Worm (Caenorhabditis elegans) whole organism, late embryonic: ENCODE results near the gene srh-142.

ENCODE experiments used
- C08G9.2 ChIP-seq: sonication (generic microtip); optimal IDR thresholded peaks from 2 replicates; lab custom pipeline; 2016; ENCODE audit warnings: mild to moderate bottlenecking, missing genetic modification characterization, moderate library complexity, missing compliant biosample characterization
- C38D4.7 ChIP-seq: fragments of 200-800 bp; sonication (Bioruptor generic); optimal IDR thresholded peaks from 2 replicates; lab custom pipeline; 2018; ENCODE audit warnings: mild to moderate bottlenecking, missing genetic modification characterization, moderate library complexity, missing compliant biosample characterization
- T23F11.4 ChIP-seq: fragments of 200-800 bp; sonication (Bioruptor generic); optimal IDR thresholded peaks from 2 replicates; lab custom pipeline; 2018; ENCODE audit warnings: mild to moderate bottlenecking, missing genetic modification characterization, missing compliant biosample characterization
- Y22D7AL.16 ChIP-seq: sonication (generic microtip); optimal IDR thresholded peaks from 2 replicates; lab custom pipeline; 2016; ENCODE audit warnings: missing genetic modification characterization, missing compliant biosample characterization
- ahr-1 ChIP-seq: sonication (generic microtip); optimal IDR thresholded peaks from 2 replicates; lab custom pipeline; 2016; ENCODE audit warnings: missing genetic modification characterization, missing compliant biosample characterization
- ceh-18 ChIP-seq: sonication (generic microtip); optimal IDR thresholded peaks from 2 replicates; lab custom pipeline; 2016; ENCODE audit warnings: missing genetic modification characterization, missing compliant biosample characterization
- ceh-19 ChIP-seq: fragments of 200-800 bp; sonication (Bioruptor generic); optimal IDR thresholded peaks from 2 replicates; lab custom pipeline; 2018; ENCODE audit warnings: mild to moderate bottlenecking, missing genetic modification characterization, missing compliant biosample characterization
- ceh-2 ChIP-seq: sonication (generic microtip); optimal IDR thresholded peaks from 2 replicates; lab custom pipeline; 2016; ENCODE audit warnings: missing genotype, missing genetic modification characterization, missing compliant biosample characterization
- ceh-22 ChIP-seq: sonication (generic microtip); optimal IDR thresholded peaks from 2 replicates; lab custom pipeline; 2017; ENCODE audit warnings: missing biosample characterization, missing genetic modification characterization
- ceh-31 ChIP-seq: sonication (generic microtip); optimal IDR thresholded peaks from 2 replicates; lab custom pipeline; 2016; ENCODE audit warnings: missing genetic modification characterization, missing compliant biosample characterization
- ceh-34 ChIP-seq: sonication (generic microtip); optimal IDR thresholded peaks from 2 replicates; lab custom pipeline; 2016; ENCODE audit warnings: mild to moderate bottlenecking, missing genetic modification characterization, missing compliant biosample characterization
- ceh-45 ChIP-seq: fragments of 200-800 bp; sonication (Bioruptor generic); IDR thresholded peaks from 2 replicates; pipeline ENCODE4 v1.3.6; 2022; ENCODE audit warnings: missing genetic modification reagents, missing genetic modification characterization, missing compliant biosample characterization
- ceh-48 ChIP-seq: sonication (generic microtip); optimal IDR thresholded peaks from 2 replicates; lab custom pipeline; 2016; ENCODE audit warnings: missing genetic modification characterization, inconsistent platforms, missing compliant biosample characterization
- ceh-6 ChIP-seq: fragments of 200-800 bp; sonication (Bioruptor generic); optimal IDR thresholded peaks from 2 replicates; lab custom pipeline; 2018; ENCODE audit warnings: mild to moderate bottlenecking, missing genetic modification characterization, missing compliant biosample characterization
- ceh-9 ChIP-seq: sonication (generic microtip); optimal IDR thresholded peaks from 2 replicates; lab custom pipeline; 2016; ENCODE audit warnings: mild to moderate bottlenecking, missing genetic modification characterization, inconsistent platforms, missing compliant biosample characterization
- dmd-4 ChIP-seq: sonication (generic microtip); optimal IDR thresholded peaks from 2 replicates; lab custom pipeline; 2016; ENCODE audit warnings: borderline replicate concordance, missing genetic modification characterization, missing compliant biosample characterization
- elt-4 ChIP-seq: sonication (generic microtip); optimal IDR thresholded peaks from 2 replicates; lab custom pipeline; 2016; ENCODE audit warnings: missing genetic modification characterization, missing compliant biosample characterization
- eyg-1 ChIP-seq: sonication (generic microtip); optimal IDR thresholded peaks from 2 replicates; lab custom pipeline; 2016; ENCODE audit warnings: missing genotype, missing genetic modification characterization, missing compliant biosample characterization
- fax-1 ChIP-seq: sonication (generic microtip); optimal IDR thresholded peaks from 2 replicates; lab custom pipeline; 2016; ENCODE audit warnings: missing genotype, missing genetic modification characterization, missing compliant biosample characterization
- fkh-10 ChIP-seq: fragments of 150-350 bp; optimal IDR thresholded peaks from 2 replicates; lab custom pipeline; 2014; ENCODE audit warnings: missing biosample characterization, missing genetic modification reagents, missing genetic modification characterization
- fkh-6 ChIP-seq: sonication (generic microtip); optimal IDR thresholded peaks from 2 replicates; lab custom pipeline; 2016; ENCODE audit warnings: missing genetic modification characterization, missing compliant biosample characterization
- hlh-15 ChIP-seq: sonication (generic microtip); optimal IDR thresholded peaks from 2 replicates; lab custom pipeline; 2016; ENCODE audit warnings: missing genetic modification characterization, missing compliant biosample characterization
- hlh-30 ChIP-seq: sonication (generic microtip); optimal IDR thresholded peaks from 2 replicates; lab custom pipeline; 2017; ENCODE audit warnings: antibody characterized with exemption, missing genetic modification characterization, missing compliant biosample characterization; ENCODE audit not compliant: insufficient read depth
- hlh-6 ChIP-seq: sonication (generic microtip); optimal IDR thresholded peaks from 2 replicates; lab custom pipeline; 2016; ENCODE audit warnings: missing genotype, missing genetic modification characterization, missing compliant biosample characterization
- lin-11 ChIP-seq: fragments of 200-800 bp; sonication (Bioruptor generic); optimal IDR thresholded peaks from 2 replicates; lab custom pipeline; 2018; ENCODE audit warnings: mild to moderate bottlenecking, missing genetic modification characterization, missing compliant biosample characterization
- madf-2 ChIP-seq: sonication (generic microtip); optimal IDR thresholded peaks from 2 replicates; lab custom pipeline; 2017; ENCODE audit warnings: missing genetic modification characterization, missing compliant biosample characterization
- nhr-11 ChIP-seq: fragments of 150-350 bp; optimal IDR thresholded peaks from 2 replicates; lab custom pipeline; 2014; ENCODE audit warnings: missing biosample characterization, missing genetic modification characterization
- nhr-232 ChIP-seq: sonication (generic microtip); optimal IDR thresholded peaks from 2 replicates; lab custom pipeline; 2016; ENCODE audit warnings: missing genetic modification characterization, missing compliant biosample characterization
- pag-3 ChIP-seq: sonication (generic microtip); optimal IDR thresholded peaks from 2 replicates; lab custom pipeline; 2016; ENCODE audit warnings: missing compliant biosample characterization, missing genetic modification characterization, borderline replicate concordance
- pax-1 ChIP-seq: fragments of 150-350 bp; optimal IDR thresholded peaks from 2 replicates; lab custom pipeline; 2014; ENCODE audit warnings: missing biosample characterization, missing genetic modification characterization
- pha-2 ChIP-seq: sonication (generic microtip); optimal IDR thresholded peaks from 2 replicates; lab custom pipeline; 2017; ENCODE audit warnings: mild to moderate bottlenecking, missing genetic modification characterization, missing compliant biosample characterization
- pha-4 ChIP-seq: fragments of 150-350 bp; optimal IDR thresholded peaks from 2 replicates; lab custom pipeline; 2018; ENCODE audit warnings: missing biosample characterization, missing genetic modification reagents, missing genetic modification characterization
- pros-1 ChIP-seq: fragments of 150-350 bp; optimal IDR thresholded peaks from 2 replicates; lab custom pipeline; 2014; ENCODE audit warnings: missing biosample characterization, missing genetic modification reagents, missing genetic modification characterization
- sdc-2 ChIP-seq: sonication (generic microtip); optimal IDR thresholded peaks from 2 replicates; lab custom pipeline; 2016; ENCODE audit warnings: missing genotype, missing genetic modification characterization, missing compliant biosample characterization
- sox-4 ChIP-seq: sonication (generic microtip); optimal IDR thresholded peaks from 2 replicates; lab custom pipeline; 2017; ENCODE audit warnings: mild to moderate bottlenecking, missing genetic modification characterization, inconsistent platforms, missing compliant biosample characterization
- syd-9 ChIP-seq: sonication (generic microtip); optimal IDR thresholded peaks from 2 replicates; lab custom pipeline; 2016; ENCODE audit warnings: mild to moderate bottlenecking, missing genetic modification characterization, moderate library complexity, missing compliant biosample characterization
- unc-3 ChIP-seq, 2 experiments: fragments of 200-800 bp in 1 of 2; sonication (Bioruptor generic) in 1 of 2; sonication (generic microtip) in 1 of 2; conservative IDR thresholded peaks in 1 of 2; optimal IDR thresholded peaks in 1 of 2; 2 replicates each; pipeline versions ENCODE4 v1.3.6 to Lab custom; 2016 to 2022; ENCODE audit warnings: missing compliant biosample characterization in 2 of 2, missing genetic modification characterization in 2 of 2, missing genetic modification reagents in 1 of 2
- unc-42 ChIP-seq: sonication (generic microtip); optimal IDR thresholded peaks from 2 replicates; lab custom pipeline; 2016; ENCODE audit warnings: missing genotype, missing genetic modification characterization, missing compliant biosample characterization
- unc-55 ChIP-seq: sonication (generic microtip); optimal IDR thresholded peaks from 2 replicates; lab custom pipeline; 2017; ENCODE audit warnings: missing biosample characterization, missing genetic modification reagents, missing genetic modification characterization
- unc-86 ChIP-seq: sonication (generic microtip); optimal IDR thresholded peaks from 2 replicates; lab custom pipeline; 2016; ENCODE audit warnings: missing genetic modification characterization, missing compliant biosample characterization
- ztf-16 ChIP-seq: sonication (generic microtip); optimal IDR thresholded peaks from 2 replicates; lab custom pipeline; 2017; ENCODE audit warnings: missing genetic modification characterization, missing compliant biosample characterization

The srh-142 gene

DNA sequence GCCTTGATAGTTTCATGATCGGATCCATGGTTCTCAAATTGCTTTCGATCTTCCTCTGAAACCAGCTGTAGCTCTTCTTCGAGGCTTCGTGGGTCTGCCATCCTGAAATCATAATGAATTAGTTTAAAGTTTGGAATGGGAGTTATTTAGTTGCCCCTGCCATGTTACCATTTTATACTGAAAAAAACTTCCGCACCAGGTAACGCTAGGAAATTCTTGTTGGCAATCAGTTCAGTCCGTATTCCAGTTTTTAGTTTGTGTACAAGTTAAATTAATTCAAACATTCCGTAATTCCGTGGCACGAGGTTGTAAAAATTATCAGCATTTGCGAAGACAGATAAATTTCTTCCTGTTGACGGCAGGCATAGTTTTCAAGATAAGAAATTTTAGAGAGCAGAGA, 26.7 kb upstream of the srh-142 start, which contains the start of gene Y32B12A.5:
TSS of gene Y32B12A.5 (minus strand) at position 101 of the 400 bp plus-strand sequence.
- TF ChIP-seq madf-2 (tag; lab: Kevin White, UChicago): no peak
- TF ChIP-seq pha-2: no peak
- TF ChIP-seq nhr-11 (tag; lab: Kevin White, UChicago): no peak

DNA sequence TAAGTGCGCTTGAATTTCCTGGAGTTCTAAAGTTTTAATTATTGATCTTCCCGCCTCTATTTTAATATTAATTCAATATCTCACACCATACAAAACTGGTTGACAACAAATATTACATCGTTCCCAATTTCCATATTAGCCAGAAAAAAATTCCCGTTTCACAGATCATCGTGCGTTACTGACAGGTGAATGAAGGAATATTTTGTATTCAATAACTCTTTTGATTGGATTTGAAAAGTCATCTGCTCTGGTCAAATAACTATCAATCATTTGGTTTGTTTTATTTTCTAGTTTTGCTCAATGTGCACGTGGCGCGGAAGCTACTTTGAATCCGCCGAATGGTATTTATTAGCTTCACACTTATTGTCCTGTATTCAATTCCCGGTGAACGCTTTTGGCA, 22.9 kb upstream of the srh-142 start, which contains the start of gene srh-139:
TSS of gene srh-139 (plus strand) at position 301 of the 400 bp plus-strand sequence.
- TF ChIP-seq eyg-1: no peak
- no peak for TF ChIP-seq ceh-45 (GFP tag; lab: Robert Waterston, UW)
- TF ChIP-seq C38D4.7 (GFP tag; lab: Kevin White, UChicago): no peak
- no peak for TF ChIP-seq ceh-9
- TF ChIP-seq unc-42 (tag; lab: Kevin White, UChicago): no peak
- no peak for TF ChIP-seq ceh-34 (tag; lab: Kevin White, UChicago)
- TF ChIP-seq unc-86 (tag; lab: Kevin White, UChicago): no peak
- TF ChIP-seq lin-11 (tag; lab: Kevin White, UChicago): no peak

DNA sequence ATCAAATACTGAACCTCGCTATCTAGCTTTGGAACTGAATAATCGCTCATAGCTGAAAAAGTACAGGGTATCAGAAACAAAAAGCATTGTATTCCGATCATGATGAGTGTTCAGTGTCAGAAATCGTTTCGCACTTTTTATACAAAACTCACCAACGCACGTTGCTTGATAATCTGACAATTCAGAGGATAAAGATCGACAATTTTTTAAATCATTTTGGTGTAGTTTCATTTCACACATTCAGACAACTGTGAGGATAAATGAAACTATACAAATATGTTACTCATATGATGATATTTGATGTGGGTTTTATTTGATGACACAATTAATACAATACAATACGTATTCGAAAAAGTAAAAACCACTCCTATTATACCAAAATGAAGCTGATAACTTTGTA, 22.3 kb upstream of the srh-142 start, which contains the start of gene F57E7.2:
TSS of gene F57E7.2 (minus strand) at position 101 of the 400 bp plus-strand sequence.
- TF ChIP-seq pag-3 (no peak), syd-9 (no peak), sox-4 (tag; lab: Kevin White, UChicago) (no peak), hlh-30 (no peak), ahr-1 (tag; lab: Kevin White, UChicago) (no peak), unc-55 (GFP tag; lab: Kevin White, UChicago) (no peak), sdc-2 (tag; lab: Kevin White, UChicago) (no peak), ztf-16 (no peak), ceh-31 (tag; lab: Kevin White, UChicago) (no peak), ceh-2 (no peak), pax-1 (no peak), dmd-4 (tag; lab: Kevin White, UChicago) (no peak), elt-4 (tag; lab: Kevin White, UChicago) (no peak), unc-42 (tag; lab: Kevin White, UChicago) (no peak), nhr-232 (no peak), ceh-6 (GFP tag; lab: Kevin White, UChicago) (no peak), hlh-6 (tag; lab: Kevin White, UChicago) (no peak), fax-1 (tag; lab: Kevin White, UChicago) (no peak), fkh-6 (no peak)

DNA sequence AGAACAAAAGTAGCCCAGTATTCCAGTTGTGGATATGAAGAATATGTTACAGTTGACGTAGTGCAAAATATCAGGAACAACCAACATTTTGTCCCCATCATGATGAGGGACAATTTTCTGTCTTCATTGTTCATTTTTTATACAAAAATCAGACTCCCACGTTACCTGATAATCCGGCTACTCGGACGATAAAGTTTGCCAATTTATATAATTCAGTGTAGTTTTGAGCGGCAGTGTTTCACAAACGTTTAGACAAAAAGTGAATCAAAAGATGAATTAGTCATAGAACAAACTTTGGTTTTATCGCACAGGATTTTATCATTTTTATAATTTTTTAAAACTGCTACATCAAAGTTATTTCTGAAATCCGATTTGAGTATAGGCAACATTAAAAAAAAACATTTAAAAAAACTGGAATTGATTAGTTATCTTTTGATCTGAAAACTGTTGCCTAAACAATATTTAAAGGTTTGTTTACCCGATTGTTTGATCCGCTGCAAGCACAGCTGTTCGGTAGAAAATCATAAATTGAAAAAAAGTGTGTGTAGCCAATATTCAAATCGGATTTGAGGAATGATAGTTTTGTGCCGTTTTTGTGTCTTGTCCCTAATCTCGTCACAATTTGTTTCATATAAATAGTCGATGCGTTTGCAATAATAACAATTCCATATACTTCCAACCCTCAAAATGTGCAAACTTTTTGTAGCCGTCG, 20.3 kb upstream of the srh-142 start, which contains the start of the genes F57E7.4 and spig-6:
TSS of gene F57E7.4 (minus strand) at position 101 of the 712 bp plus-strand sequence.
TSS of gene spig-6 (plus strand) at position 662 of the 712 bp plus-strand sequence.
- TF ChIP-seq nhr-232 (no peak), ceh-19 (GFP tag; lab: Kevin White, UChicago) (no peak)

DNA sequence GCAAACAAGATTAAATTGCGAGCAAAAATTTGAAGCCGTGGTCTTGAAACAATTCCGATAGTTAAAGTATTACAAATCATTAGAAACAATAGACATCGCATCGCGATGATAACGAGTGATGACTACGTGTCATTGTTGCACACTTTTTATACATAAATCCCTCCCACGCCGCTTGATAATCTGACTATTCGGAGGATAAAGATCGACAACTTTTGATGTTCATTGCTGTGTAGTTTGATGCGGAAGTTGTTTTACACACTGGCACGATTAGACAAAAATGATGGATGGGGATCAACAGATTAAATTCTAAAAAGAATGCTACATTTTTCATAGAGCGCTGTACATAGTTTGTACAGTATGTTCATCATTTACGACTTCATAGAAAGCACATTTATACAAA, 18.5 kb upstream of the srh-142 start, which contains the start of gene T08G3.11:
TSS of gene T08G3.11 (minus strand) at position 101 of the 400 bp plus-strand sequence.
- TF ChIP-seq ztf-16: no peak
- no peak for TF ChIP-seq pros-1 (tag; lab: Kevin White, UChicago)
- TF ChIP-seq pha-4: no peak
- TF ChIP-seq fax-1 (tag; lab: Kevin White, UChicago): no peak
- no peak for TF ChIP-seq T23F11.4 (GFP tag; lab: Kevin White, UChicago)
- no peak for TF ChIP-seq ceh-48 (tag; lab: Kevin White, UChicago)
- no peak for TF ChIP-seq C08G9.2
- no peak for TF ChIP-seq unc-3 (GFP tag; conservative IDR thresholded peaks at IDR 0.05; lab: Robert Waterston, UW)
- TF ChIP-seq unc-3 (tag; optimal IDR thresholded peaks at IDR 0.05; lab: Kevin White, UChicago): no peak
- TF ChIP-seq hlh-15 (tag; lab: Kevin White, UChicago): no peak
- no peak for TF ChIP-seq ceh-22 (tag; lab: Kevin White, UChicago)
- TF ChIP-seq eyg-1: no peak
- no peak for TF ChIP-seq fkh-10 (GFP tag; lab: Kevin White, UChicago)
- no peak for TF ChIP-seq nhr-232
- TF ChIP-seq ceh-18 (tag; lab: Kevin White, UChicago): no peak
- no peak for TF ChIP-seq Y22D7AL.16 (tag; lab: Kevin White, UChicago)
- TF ChIP-seq, all 69 proteins: peak for 0
